Worm (Caenorhabditis elegans) whole organism, mixed stage, embryonic: Measurements from ENCODE around the gene ani-3.

ENCODE experiments used
- lin-32 ChIP-seq: fragments of 200-800 bp; sonication (Bioruptor generic); optimal IDR thresholded peaks from 2 replicates; lab custom pipeline; 2018; ENCODE audit warnings: mild to moderate bottlenecking, missing genetic modification characterization, missing compliant biosample characterization
- mep-1 ChIP-seq: fragments of 150-350 bp; optimal IDR thresholded peaks from 2 replicates; lab custom pipeline; 2017; ENCODE audit warnings: missing biosample characterization, missing genetic modification reagents, missing genetic modification characterization, inconsistent platforms
- nhr-237 ChIP-seq: fragments of 150-350 bp; optimal IDR thresholded peaks from 2 replicates; lab custom pipeline; 2014; ENCODE audit warnings: missing biosample characterization, missing genetic modification characterization
- snpc-4 ChIP-seq: fragments of 150-350 bp; optimal IDR thresholded peaks from 2 replicates; lab custom pipeline; 2014; ENCODE audit warnings: missing biosample characterization, missing genetic modification characterization
- zip-8 ChIP-seq: fragments of 150-350 bp; optimal IDR thresholded peaks from 2 replicates; lab custom pipeline; 2014; ENCODE audit warnings: missing biosample characterization, missing genetic modification characterization

DNA sequence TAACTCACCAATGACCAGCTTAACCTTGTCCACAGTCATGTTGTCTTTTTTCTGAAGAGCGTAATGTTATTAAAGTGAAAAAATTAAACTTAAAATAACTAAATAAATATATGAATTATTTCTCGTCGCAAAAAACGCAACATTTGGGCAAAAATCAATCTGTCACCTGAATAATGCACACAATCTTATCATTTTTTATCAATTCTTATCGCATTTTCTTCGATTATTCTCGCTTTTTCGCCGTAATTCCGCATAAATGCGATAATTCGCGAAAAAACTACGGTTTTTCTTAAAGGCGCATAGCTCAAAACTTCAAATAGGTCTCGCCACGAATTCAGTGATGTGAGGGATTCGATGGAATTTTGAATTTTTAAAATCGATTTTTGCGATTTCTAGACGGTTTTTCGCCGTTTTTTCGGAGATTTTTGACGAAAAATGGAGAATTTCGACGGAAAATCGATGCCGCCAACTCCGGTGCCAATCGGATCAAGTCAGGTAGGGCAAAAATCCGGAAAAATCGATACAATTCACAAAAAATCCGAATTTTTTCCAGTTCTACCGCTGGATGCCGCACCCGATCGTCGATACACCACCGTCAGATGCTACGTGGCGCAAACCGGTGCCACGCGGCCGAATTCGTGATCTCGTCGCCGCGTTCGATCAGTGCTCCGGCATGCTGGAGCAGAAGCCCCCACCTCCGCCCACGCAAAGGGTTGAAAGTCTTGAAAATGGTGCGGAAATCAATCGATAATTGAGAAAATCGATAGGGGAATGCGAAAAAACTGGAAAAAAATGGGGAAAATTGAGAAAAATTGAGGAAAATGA is at the start of gene ani-3, which contains the start of gene Y43F8C.13:
- no peak for TF ChIP-seq zip-8
- no peak for TF ChIP-seq snpc-4 (tag; lab: Kevin White, UChicago)
- TF ChIP-seq nhr-237 (tag; lab: Kevin White, UChicago), result no peak
- TF ChIP-seq mep-1 (tag; lab: Kevin White, UChicago), result no peak
- no peak for TF ChIP-seq lin-32 (GFP tag; lab: Kevin White, UChicago)
